Worm (Caenorhabditis elegans) whole organism, late embryonic: Measurements from ENCODE around the gene K06B4.4.

Experiments
- F13H6.1 ChIP-seq: sonication (generic microtip); optimal IDR thresholded peaks from 2 replicates; lab custom pipeline; 2016; ENCODE audit warnings: missing genetic modification characterization, missing compliant biosample characterization
- gmeb-2 ChIP-seq: sonication (generic microtip); optimal IDR thresholded peaks from 2 replicates; lab custom pipeline; 2016; ENCODE audit warnings: missing genetic modification characterization, inconsistent platforms, missing compliant biosample characterization
- tbx-2 ChIP-seq: sonication (generic microtip); optimal IDR thresholded peaks from 2 replicates; lab custom pipeline; 2016; ENCODE audit warnings: missing genetic modification characterization, missing compliant biosample characterization
- tbx-7 ChIP-seq: sonication (generic microtip); optimal IDR thresholded peaks from 2 replicates; lab custom pipeline; 2016; ENCODE audit warnings: missing genotype, missing genetic modification characterization, missing compliant biosample characterization

ce11 chrV:15685599-15685998 is 16.6 kb downstream of the K06B4.4 start, which contains the start of gene nhr-196:
- no peak for TF ChIP-seq tbx-7 (tag; lab: Kevin White, UChicago)
- TF ChIP-seq tbx-2 (tag; lab: Kevin White, UChicago), result no peak
- TF ChIP-seq F13H6.1 (tag; lab: Kevin White, UChicago), result no peak
- no peak for TF ChIP-seq gmeb-2 (tag; lab: Kevin White, UChicago)
